Fruit fly (Drosophila melanogaster) whole organism, wandering third instar larva: ENCODE measurements around the gene CG6972.

Experiments used
- Abd-B ChIP-seq: fragments of >200 bp; optimal IDR thresholded peaks from 2 replicates; lab custom pipeline; 2017; ENCODE audit warnings: missing biosample characterization, missing genetic modification characterization
- CG32264 ChIP-seq: fragments of 200-800 bp; sonication (Bioruptor generic); optimal IDR thresholded peaks from 2 replicates; lab custom pipeline; 2016; ENCODE audit warnings: missing biosample characterization, missing genetic modification characterization
- CG9705 ChIP-seq: fragments of 200-800 bp; sonication (Bioruptor generic); optimal IDR thresholded peaks from 2 replicates; lab custom pipeline; 2018; ENCODE audit warnings: missing biosample characterization, mild to moderate bottlenecking, missing genetic modification characterization
- CrebA ChIP-seq: fragments of 200-800 bp; sonication (Bioruptor generic); optimal IDR thresholded peaks from 2 replicates; lab custom pipeline; 2016; ENCODE audit warnings: missing biosample characterization, mild to moderate bottlenecking, missing genetic modification characterization, borderline replicate concordance
- Dfd ChIP-seq: fragments of >200 bp; optimal IDR thresholded peaks from 2 replicates; lab custom pipeline; 2017; ENCODE audit warnings: missing biosample characterization, missing genetic modification characterization
- Dif ChIP-seq: fragments of 200-275, 200-300 bp; sonication (Bioruptor generic); optimal IDR thresholded peaks from 2 replicates; lab custom pipeline; 2018; ENCODE audit warnings: missing biosample characterization, missing genetic modification characterization; ENCODE audit not compliant: partially characterized antibody
- HLH106 ChIP-seq: fragments of 200-800 bp; optimal IDR thresholded peaks from 3 replicates; lab custom pipeline; 2019; ENCODE audit warnings: missing biosample characterization, mild to moderate bottlenecking, missing genetic modification characterization, moderate library complexity
- Hnf4 ChIP-seq: fragments of 200-800 bp; sonication (Bioruptor generic); optimal IDR thresholded peaks from 2 replicates; lab custom pipeline; 2016; ENCODE audit warnings: missing biosample characterization, mild to moderate bottlenecking, missing genetic modification characterization
- Hr78 ChIP-seq: fragments of >200 bp; optimal IDR thresholded peaks from 2 replicates; lab custom pipeline; 2017; ENCODE audit warnings: missing biosample characterization, missing genetic modification characterization
- Hr83 ChIP-seq: fragments of 200-300 bp; sonication (Bioruptor generic); optimal IDR thresholded peaks from 2 replicates; lab custom pipeline; 2016; ENCODE audit warnings: missing biosample characterization, mild to moderate bottlenecking, missing genetic modification characterization, moderate library complexity; ENCODE audit not compliant: poor library complexity, severe bottlenecking
- Jra ChIP-seq: sonication (Bioruptor generic); optimal IDR thresholded peaks from 2 replicates; lab custom pipeline; 2016; ENCODE audit warnings: missing biosample characterization, missing genetic modification characterization
- Mio ChIP-seq: sonication (Bioruptor generic); optimal IDR thresholded peaks from 2 replicates; lab custom pipeline; 2016; ENCODE audit warnings: missing biosample characterization, missing genetic modification characterization
- N ChIP-seq: fragments of >200 bp; optimal IDR thresholded peaks from 2 replicates; lab custom pipeline; 2018; ENCODE audit warnings: missing biosample characterization, missing external identifiers, missing genetic modification characterization
- OdsH ChIP-seq: fragments of 200-800 bp; sonication (Bioruptor generic); optimal IDR thresholded peaks from 2 replicates; lab custom pipeline; 2016; ENCODE audit warnings: missing biosample characterization, mild to moderate bottlenecking, missing genetic modification characterization
- Sp1 ChIP-seq: fragments of 200-800 bp; sonication (Bioruptor generic); optimal IDR thresholded peaks from 3 replicates; lab custom pipeline; 2019; ENCODE audit warnings: missing biosample characterization, mild to moderate bottlenecking, missing genetic modification characterization, moderate library complexity
- Vsx2 ChIP-seq: fragments of 200-300, 225-300 bp; sonication (Bioruptor generic); optimal IDR thresholded peaks from 2 replicates; lab custom pipeline; 2018; ENCODE audit warnings: missing biosample characterization, missing genetic modification characterization; ENCODE audit not compliant: partially characterized antibody
- br ChIP-seq: fragments of 200-800 bp; sonication (Bioruptor generic); optimal IDR thresholded peaks from 2 replicates; lab custom pipeline; 2016; ENCODE audit warnings: missing biosample characterization, missing genetic modification characterization
- brk ChIP-seq: fragments of 200-800 bp; sonication (Bioruptor generic); optimal IDR thresholded peaks from 2 replicates; lab custom pipeline; 2016; ENCODE audit warnings: missing biosample characterization, mild to moderate bottlenecking, missing genetic modification characterization
- dl ChIP-seq, 2 experiments: fragments of 175-275, 200-275 bp in 1 of 2; fragments of 200-275 bp in 1 of 2; sonication (Bioruptor generic); optimal IDR thresholded peaks; lab custom pipeline; 2018; ENCODE audit warnings: mild to moderate bottlenecking in 2 of 2, missing biosample characterization in 2 of 2, missing genetic modification characterization in 2 of 2, moderate library complexity in 2 of 2; ENCODE audit not compliant: partially characterized antibody in 2 of 2, insufficient read depth in 1 of 2
- dmrt93B ChIP-seq: fragments of 200-800 bp; sonication (Bioruptor generic); optimal IDR thresholded peaks from 2 replicates; lab custom pipeline; 2018; ENCODE audit warnings: missing biosample characterization, mild to moderate bottlenecking, missing genetic modification characterization
- dsf ChIP-seq: sonication (Bioruptor generic); optimal IDR thresholded peaks from 2 replicates; lab custom pipeline; 2016; ENCODE audit warnings: missing biosample characterization, missing genetic modification characterization, borderline replicate concordance
- ey ChIP-seq: fragments of 200-800 bp; sonication (Bioruptor generic); optimal IDR thresholded peaks from 2 replicates; lab custom pipeline; 2016; ENCODE audit warnings: missing biosample characterization, missing genetic modification characterization
- foxo ChIP-seq, 2 experiments: fragments of 200-800 bp; sonication (Bioruptor generic); optimal IDR thresholded peaks; 2 replicates in 1 of 2; 3 replicates in 1 of 2; lab custom pipeline; 2016 to 2017; ENCODE audit warnings: missing biosample characterization in 2 of 2, missing genetic modification characterization in 2 of 2
- fru ChIP-seq: fragments of 200-800 bp; sonication (Bioruptor generic); optimal IDR thresholded peaks from 3 replicates; lab custom pipeline; 2016; ENCODE audit warnings: missing biosample characterization, mild to moderate bottlenecking, missing genetic modification characterization
- h ChIP-seq: fragments of 200-800 bp; sonication (Bioruptor generic); optimal IDR thresholded peaks from 3 replicates; lab custom pipeline; 2016; ENCODE audit warnings: missing biosample characterization, mild to moderate bottlenecking, missing genetic modification characterization
- jim ChIP-seq: fragments of 175-275, 200-325 bp; sonication (Bioruptor generic); optimal IDR thresholded peaks from 2 replicates; lab custom pipeline; 2016; ENCODE audit warnings: missing biosample characterization, mild to moderate bottlenecking, missing genetic modification characterization
- lola ChIP-seq: fragments of >200 bp; optimal IDR thresholded peaks from 2 replicates; lab custom pipeline; 2017; ENCODE audit warnings: missing biosample characterization, missing genetic modification characterization
- pan ChIP-seq: fragments of >200 bp; optimal IDR thresholded peaks from 2 replicates; lab custom pipeline; 2017
- psq ChIP-seq: fragments of 200-800 bp; sonication (Bioruptor generic); optimal IDR thresholded peaks from 3 replicates; lab custom pipeline; 2017; ENCODE audit warnings: missing biosample characterization, mild to moderate bottlenecking, missing genetic modification characterization, moderate library complexity
- rgr ChIP-seq: fragments of 200-800 bp; sonication (Bioruptor generic); optimal IDR thresholded peaks from 3 replicates; lab custom pipeline; 2016; ENCODE audit warnings: missing biosample characterization, mild to moderate bottlenecking, missing genetic modification characterization
- sage ChIP-seq: fragments of 200-800 bp; sonication (Bioruptor generic); optimal IDR thresholded peaks from 2 replicates; lab custom pipeline; 2016; ENCODE audit warnings: missing biosample characterization, mild to moderate bottlenecking, missing genetic modification characterization
- sv ChIP-seq: fragments of 200-800 bp; sonication (Bioruptor generic); optimal IDR thresholded peaks from 3 replicates; lab custom pipeline; 2016; ENCODE audit warnings: missing biosample characterization, missing genetic modification characterization
- tai ChIP-seq: sonication (Bioruptor generic); optimal IDR thresholded peaks from 2 replicates; lab custom pipeline; 2016; ENCODE audit warnings: missing biosample characterization, missing genetic modification characterization
- usp ChIP-seq: fragments of >200 bp; optimal IDR thresholded peaks from 2 replicates; lab custom pipeline; 2017; ENCODE audit warnings: missing biosample characterization, missing genetic modification characterization
- woc ChIP-seq: sonication (Bioruptor generic); optimal IDR thresholded peaks from 2 replicates; lab custom pipeline; 2016; ENCODE audit warnings: missing biosample characterization, mild to moderate bottlenecking, missing genetic modification characterization

The CG6972 gene

dm6 chr3R:22701793-22702192 lies at the start of gene CG6972, which contains the start of gene CCAP:
Gene CG6972, plus strand, starts transcription at chr3R:22702007.
Gene CCAP, minus strand, starts transcription at chr3R:22702084.
- no peak for TF ChIP-seq Mio (GFP tag; lab: Kevin White, UChicago)

- TF ChIP-seq sage (GFP tag; lab: Kevin White, UChicago) (no peak), sv (peak; percentile 60), fru (GFP tag; lab: Kevin White, UChicago) (no peak), h (no peak), psq (GFP tag; lab: Kevin White, UChicago) (peak; percentile 18), ey (GFP tag; lab: Kevin White, UChicago) (peak; percentile 45), tai (GFP tag; lab: Kevin White, UChicago) (peak; percentile 22)
- TF ChIP-seq, all 38 proteins: peak for 4
Observed at dm6 chr3R:22663115-22663514, 38.7 kb upstream of the CG6972 start.

- TF ChIP-seq woc, result no peak
- no peak for TF ChIP-seq CG9705 (GFP tag; lab: Kevin White, UChicago)
- TF ChIP-seq Hr78, result no peak
- TF ChIP-seq sv, result no peak
- TF ChIP-seq Hr83 (GFP tag; lab: Kevin White, UChicago), result no peak
- no peak for TF ChIP-seq fru (GFP tag; lab: Kevin White, UChicago)
- no peak for TF ChIP-seq sage (GFP tag; lab: Kevin White, UChicago)
Observed at dm6 chr3R:22664274-22664673, 37.5 kb upstream of the CG6972 start.

- TF ChIP-seq dl (GFP tag; optimal IDR thresholded peaks at IDR 0.05; lab: Kevin White, UChicago; ENCODE audit: insufficient read depth in 1 of 2, partially characterized antibody in 2 of 2) (peak; percentile 32 to 48), Hr83 (GFP tag; lab: Kevin White, UChicago) (peak; percentile 14), pan (lab: Kevin White, UChicago) (no peak), CG32264 (GFP tag; lab: Kevin White, UChicago) (no peak), fru (GFP tag; lab: Kevin White, UChicago) (no peak), foxo (GFP tag; optimal IDR thresholded peaks at IDR 0.05; lab: Kevin White, UChicago) (no peak), usp (GFP tag; lab: Kevin White, UChicago) (no peak), Sp1 (GFP tag; lab: Kevin White, UChicago) (peak; percentile 21), sv (no peak), tai (GFP tag; lab: Kevin White, UChicago) (no peak), br (GFP tag; lab: Kevin White, UChicago) (no peak), h (no peak), N (peak; percentile 47), Dif (GFP tag; lab: Kevin White, UChicago) (peak; percentile 19), woc (no peak), psq (GFP tag; lab: Kevin White, UChicago) (peak; percentile 35), Dfd (GFP tag; lab: Kevin White, UChicago) (no peak), lola (GFP tag; lab: Kevin White, UChicago) (no peak), Abd-B (GFP tag; lab: Kevin White, UChicago) (no peak), HLH106 (tag; lab: Kevin White, UChicago) (no peak)
Observed at dm6 chr3R:22666449-22667283, 35.1 kb upstream of the CG6972 start.

- no peak for TF ChIP-seq pan (lab: Kevin White, UChicago)
- TF ChIP-seq OdsH (GFP tag; lab: Kevin White, UChicago), result peak; percentile 89
- peak in 1 of 2 experiments; percentile 91 for TF ChIP-seq foxo (GFP tag; optimal IDR thresholded peaks at IDR 0.05; lab: Kevin White, UChicago)
- TF ChIP-seq brk (GFP tag; lab: Kevin White, UChicago), result peak; percentile 51
- TF ChIP-seq N, result no peak
- no peak for TF ChIP-seq Abd-B (GFP tag; lab: Kevin White, UChicago)
- TF ChIP-seq CrebA (GFP tag; lab: Kevin White, UChicago), result no peak
- TF ChIP-seq h, result peak; percentile 93
- peak; percentile 88 for TF ChIP-seq woc
- TF ChIP-seq dsf, result peak; percentile 45
- TF ChIP-seq ey (GFP tag; lab: Kevin White, UChicago), result peak; percentile 88
- no peak for TF ChIP-seq jim (GFP tag; lab: Kevin White, UChicago)
- peak; percentile 21 for TF ChIP-seq Jra (GFP tag; lab: Kevin White, UChicago)
- TF ChIP-seq dmrt93B (GFP tag; lab: Kevin White, UChicago), result peak; percentile 89
- peak; percentile 66 for TF ChIP-seq sage (GFP tag; lab: Kevin White, UChicago)
- peak; percentile 10 to 43 for TF ChIP-seq dl (GFP tag; optimal IDR thresholded peaks at IDR 0.05; lab: Kevin White, UChicago; ENCODE audit: insufficient read depth in 1 of 2, partially characterized antibody in 2 of 2)
- no peak for TF ChIP-seq Vsx2
- no peak for TF ChIP-seq Hr78
- TF ChIP-seq rgr (GFP tag; lab: Kevin White, UChicago), result peak; percentile 88
- TF ChIP-seq tai (GFP tag; lab: Kevin White, UChicago), result peak; percentile 76
- peak; percentile 65 for TF ChIP-seq Hnf4 (GFP tag; lab: Kevin White, UChicago)
- no peak for TF ChIP-seq Hr83 (GFP tag; lab: Kevin White, UChicago)
- TF ChIP-seq psq (GFP tag; lab: Kevin White, UChicago), result peak; percentile 81
- peak; percentile 93 for TF ChIP-seq HLH106 (tag; lab: Kevin White, UChicago)
Observed at dm6 chr3R:22667284-22667958, 34.4 kb upstream of the CG6972 start.
